Fruit fly (Drosophila melanogaster) whole organism: ENCODE results near the gene brwl.

Experiments used
- CG8478 ChIP-seq: fragments of >200 bp; optimal IDR thresholded peaks from 2 replicates; lab custom pipeline; 2018; ENCODE audit warnings: inconsistent platforms
- Dll ChIP-seq: fragments of >200 bp; optimal IDR thresholded peaks from 2 replicates; lab custom pipeline; 2017
- EcR ChIP-seq, 2 experiments: fragments of >200 bp; optimal IDR thresholded peaks; 2 replicates each; lab custom pipeline; 2017; ENCODE audit warnings: missing biosample characterization in 2 of 2, missing genetic modification characterization in 2 of 2, missing genetic modification reagents in 2 of 2
- pan ChIP-seq: fragments of >200 bp; optimal IDR thresholded peaks from 2 replicates; lab custom pipeline; 2017
- psq ChIP-seq: fragments of >200 bp; optimal IDR thresholded peaks from 2 replicates; lab custom pipeline; 2017
- usp ChIP-seq: fragments of >200 bp; optimal IDR thresholded peaks from 2 replicates; lab custom pipeline; 2017; ENCODE audit warnings: missing biosample characterization, missing genetic modification characterization, mixed read lengths

brwl gene

DNA sequence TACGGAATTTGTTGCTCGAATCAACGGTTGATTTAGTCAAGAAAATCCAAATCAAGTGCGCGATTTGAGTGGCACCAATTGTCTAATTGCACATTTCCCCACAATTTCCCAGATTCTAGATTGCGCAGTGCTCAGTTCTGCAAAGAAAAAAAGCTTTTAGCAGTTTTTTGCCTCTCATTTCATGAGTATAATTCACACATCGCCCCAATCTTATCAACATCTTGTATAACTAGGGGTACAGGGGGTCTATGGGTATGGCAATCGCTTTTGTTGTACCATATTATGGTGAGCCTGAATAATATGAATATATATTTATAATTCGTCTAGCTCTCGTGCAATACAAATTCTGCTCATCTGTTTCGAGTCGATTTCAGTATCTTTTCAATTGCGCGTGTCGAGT lies 50.2 kb downstream of the brwl start:
- no peak for TF ChIP-seq EcR (GFP tag; optimal IDR thresholded peaks at IDR 0.05; lab: Kevin White, UChicago)
- TF ChIP-seq psq (lab: Kevin White, UChicago): no peak
- TF ChIP-seq CG8478 (lab: Kevin White, UChicago): no peak
- TF ChIP-seq pan (lab: Kevin White, UChicago): no peak
- no peak for TF ChIP-seq usp (GFP tag; lab: Kevin White, UChicago)
- no peak for TF ChIP-seq Dll (lab: Kevin White, UChicago)

DNA sequence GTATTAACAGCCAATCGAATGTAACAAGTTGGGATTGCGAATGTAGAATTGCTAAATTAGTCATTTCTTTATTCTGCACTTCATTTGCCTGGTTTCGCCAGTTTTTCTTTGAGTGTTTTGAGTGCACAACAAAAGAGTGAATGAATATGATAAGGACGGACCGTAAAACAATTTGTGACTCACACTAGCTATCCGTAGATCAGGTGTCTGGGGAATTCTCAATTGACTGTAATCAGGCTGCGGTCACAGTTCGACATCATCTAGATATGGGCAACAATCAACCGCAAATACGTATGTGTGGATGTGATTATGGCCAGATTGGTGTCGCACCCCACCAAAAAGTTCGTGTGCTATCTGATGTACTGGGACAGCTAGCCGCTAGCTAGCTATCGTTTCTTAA lies 51.2 kb downstream of the brwl start:
- no peak for TF ChIP-seq usp (GFP tag; lab: Kevin White, UChicago)
- TF ChIP-seq psq (lab: Kevin White, UChicago): no peak
- TF ChIP-seq EcR (GFP tag; optimal IDR thresholded peaks at IDR 0.05; lab: Kevin White, UChicago): no peak
- TF ChIP-seq CG8478 (lab: Kevin White, UChicago): no peak
- no peak for TF ChIP-seq Dll (lab: Kevin White, UChicago)
- no peak for TF ChIP-seq pan (lab: Kevin White, UChicago)
